1 fruit fly cellular context compared by ENCODE assay signal in genomic region chr3R:9055119-9056105, dm6.
TF ChIP-seq lines count a peak whose summit lies in the region.

No protein-coding gene starts in this region.

TF ChIP-seq in whole organism, embryonic, 481 proteins besides CTCF, POLR2A, EP300 and RAD21 (continued from another document and continues in another):
- TF ChIP-seq grn (GFP tag; optimal IDR thresholded peaks at IDR 0.05; lab: Kevin White, UChicago) (peak; percentile 51), danr (GFP tag; IDR thresholded peaks at IDR 0.05; lab: Robert Waterston, UW) (no peak), Jarid2 (GFP tag; optimal IDR thresholded peaks at IDR 0.05; lab: Kevin White, UChicago) (peak; percentile 72), CG10462 (GFP tag; optimal IDR thresholded peaks at IDR 0.05; lab: Kevin White, UChicago) (peak; percentile 64), CG8924 (tag; optimal IDR thresholded peaks at IDR 0.05; lab: Kevin White, UChicago) (peak; percentile 95), CG18619 (GFP tag; optimal IDR thresholded peaks at IDR 0.05; lab: Kevin White, UChicago) (peak; percentile 91), bsh (GFP tag; optimal IDR thresholded peaks at IDR 0.05; lab: Kevin White, UChicago) (peak; percentile 55 to 96), gem (tag; optimal IDR thresholded peaks at IDR 0.05; lab: Kevin White, UChicago) (peak; percentile 97), CG7928 (GFP tag; optimal IDR thresholded peaks at IDR 0.05; lab: Kevin White, UChicago) (peak; percentile 63), CG7786 (GFP tag; optimal IDR thresholded peaks at IDR 0.05; lab: Kevin White, UChicago) (peak; percentile 80), Mad (GFP tag; optimal IDR thresholded peaks at IDR 0.05; lab: Kevin White, UChicago) (peak; percentile 69), Oaz (GFP tag; IDR thresholded peaks at IDR 0.05; lab: Robert Waterston, UW) (no peak), sens (GFP tag; lab: Kevin White, UChicago) (peak; percentile 97), scrt (GFP tag; optimal IDR thresholded peaks at IDR 0.05; lab: Kevin White, UChicago) (peak; percentile 94), CG1233 (GFP tag; optimal IDR thresholded peaks at IDR 0.05; lab: Kevin White, UChicago) (peak; percentile 91), shn (GFP tag; optimal IDR thresholded peaks at IDR 0.05; lab: Kevin White, UChicago) (peak; percentile 87), CrebB (tag; optimal IDR thresholded peaks at IDR 0.05; lab: Kevin White, UChicago) (peak; percentile 95), CG6813 (GFP tag; optimal IDR thresholded peaks at IDR 0.05; lab: Kevin White, UChicago) (peak; percentile 91), Fer1 (GFP tag; optimal IDR thresholded peaks at IDR 0.05; lab: Kevin White, UChicago) (peak; percentile 96), CG2678 (tag; optimal IDR thresholded peaks at IDR 0.05; lab: Kevin White, UChicago) (peak; percentile 98), CG31365 (tag; optimal IDR thresholded peaks at IDR 0.05; lab: Kevin White, UChicago) (peak; percentile 77), CG6683 (GFP tag; optimal IDR thresholded peaks at IDR 0.05; lab: Kevin White, UChicago) (peak; percentile 88), run (tag; optimal IDR thresholded peaks at IDR 0.05; lab: Kevin White, UChicago) (peak; percentile 90), CG5245 (GFP tag; optimal IDR thresholded peaks at IDR 0.05; lab: Kevin White, UChicago) (peak; percentile 81), BEAF-32 (GFP tag; optimal IDR thresholded peaks at IDR 0.05; lab: Kevin White, UChicago) (no peak), Doc2 (GFP tag; IDR thresholded peaks at IDR 0.05; lab: Robert Waterston, UW) (no peak), CG13624 (GFP tag; optimal IDR thresholded peaks at IDR 0.05; lab: Kevin White, UChicago) (peak; percentile 93), Blimp-1 (GFP tag; optimal IDR thresholded peaks at IDR 0.05; lab: Kevin White, UChicago) (peak; percentile 94), Bdp1 (GFP tag; optimal IDR thresholded peaks at IDR 0.05; lab: Kevin White, UChicago) (peak; percentile 23), CG11695 (GFP tag; IDR thresholded peaks at IDR 0.05; lab: Robert Waterston, UW) (no peak), CG4282 (GFP tag; optimal IDR thresholded peaks at IDR 0.05; lab: Kevin White, UChicago) (peak; percentile 62), CG34224 (GFP tag; IDR thresholded peaks at IDR 0.05; lab: Robert Waterston, UW; ENCODE audit: partially characterized antibody) (no peak), CG18262 (tag; optimal IDR thresholded peaks at IDR 0.05; lab: Kevin White, UChicago) (peak; percentile 93), pros (GFP tag; optimal IDR thresholded peaks at IDR 0.05; lab: Kevin White, UChicago) (no peak), Vsx1 (GFP tag; optimal IDR thresholded peaks at IDR 0.05; lab: Kevin White, UChicago) (peak; percentile 70), Hr51 (GFP tag; optimal IDR thresholded peaks at IDR 0.05; lab: Kevin White, UChicago) (peak; percentile 66 to 95), Lim3 (GFP tag; IDR thresholded peaks at IDR 0.05; lab: Robert Waterston, UW) (no peak), CG3281 (GFP tag; optimal IDR thresholded peaks at IDR 0.05; lab: Kevin White, UChicago) (peak; percentile 96), CG7556 (GFP tag; optimal IDR thresholded peaks at IDR 0.05; lab: Kevin White, UChicago) (peak; percentile 89), CG17359 (tag; optimal IDR thresholded peaks at IDR 0.05; lab: Kevin White, UChicago) (peak; percentile 95), MESR4 (GFP tag; optimal IDR thresholded peaks at IDR 0.05; lab: Kevin White, UChicago) (peak; percentile 3), CG10654 (GFP tag; optimal IDR thresholded peaks at IDR 0.05; lab: Kevin White, UChicago) (peak; percentile 91), Hand (GFP tag; optimal IDR thresholded peaks at IDR 0.05; lab: Kevin White, UChicago) (peak; percentile 90), Sry-β (GFP tag; optimal IDR thresholded peaks at IDR 0.05; lab: Kevin White, UChicago) (peak; percentile 30), caup (GFP tag; optimal IDR thresholded peaks at IDR 0.05; lab: Kevin White, UChicago; ENCODE audit: severe bottlenecking) (peak; percentile 95), CG2889 (GFP tag; IDR thresholded peaks at IDR 0.05; lab: Robert Waterston, UW) (no peak), Aef1 (GFP tag; IDR thresholded peaks at IDR 0.05; lab: Robert Waterston, UW) (no peak), Myb (GFP tag; optimal IDR thresholded peaks at IDR 0.05; lab: Kevin White, UChicago) (peak; percentile 48), CG15696 (tag; optimal IDR thresholded peaks at IDR 0.05; lab: Kevin White, UChicago) (peak; percentile 77), Dfd (GFP tag; optimal IDR thresholded peaks at IDR 0.05; lab: Kevin White, UChicago) (no peak), B-H2 (GFP tag; optimal IDR thresholded peaks at IDR 0.05; lab: Kevin White, UChicago) (peak; percentile 78), nmo (GFP tag; optimal IDR thresholded peaks at IDR 0.05; lab: Kevin White, UChicago) (peak; percentile 96), CG17568 (GFP tag; optimal IDR thresholded peaks at IDR 0.05; lab: Kevin White, UChicago) (peak; percentile 89), chinmo (GFP tag; IDR thresholded peaks at IDR 0.05; lab: Robert Waterston, UW; ENCODE audit: partially characterized antibody) (no peak), CG30431 (GFP tag; optimal IDR thresholded peaks at IDR 0.05; lab: Kevin White, UChicago) (peak; percentile 68), bcd (GFP tag; optimal IDR thresholded peaks at IDR 0.05; lab: Kevin White, UChicago) (peak; percentile 94), Gug (GFP tag; IDR thresholded peaks at IDR 0.05; lab: Robert Waterston, UW) (peak; percentile 77), CG31224 (GFP tag; IDR thresholded peaks at IDR 0.05; lab: Robert Waterston, UW) (no peak), CG10274 (GFP tag; optimal IDR thresholded peaks at IDR 0.05; lab: Kevin White, UChicago) (peak; percentile 92), slou (GFP tag; optimal IDR thresholded peaks at IDR 0.05; lab: Kevin White, UChicago) (peak; percentile 58), CG13894 (tag; optimal IDR thresholded peaks at IDR 0.05; lab: Kevin White, UChicago) (peak; percentile 91), CG8089 (GFP tag; optimal IDR thresholded peaks at IDR 0.05; lab: Kevin White, UChicago) (peak; percentile 53), kni (GFP tag; optimal IDR thresholded peaks at IDR 0.05; lab: Kevin White, UChicago) (peak; percentile 59), CG12744 (GFP tag; optimal IDR thresholded peaks at IDR 0.05; lab: Kevin White, UChicago) (peak; percentile 73), Dp (GFP tag; optimal IDR thresholded peaks at IDR 0.05; lab: Kevin White, UChicago) (no peak), so (GFP tag; IDR thresholded peaks at IDR 0.05; lab: Robert Waterston, UW) (no peak), CG4730 (GFP tag; IDR thresholded peaks at IDR 0.05; lab: Robert Waterston, UW) (no peak), mld (GFP tag; IDR thresholded peaks at IDR 0.05; lab: Robert Waterston, UW; ENCODE audit: partially characterized antibody) (no peak), CG34422 (GFP tag; IDR thresholded peaks at IDR 0.05; lab: Robert Waterston, UW) (no peak), Mes4 (GFP tag; optimal IDR thresholded peaks at IDR 0.05; lab: Kevin White, UChicago) (peak; percentile 28), CG16815 (GFP tag; optimal IDR thresholded peaks at IDR 0.05; lab: Kevin White, UChicago) (peak; percentile 83), Usf (GFP tag; optimal IDR thresholded peaks at IDR 0.05; lab: Kevin White, UChicago) (peak; percentile 80), Dll (GFP tag; IDR thresholded peaks at IDR 0.05; lab: Robert Waterston, UW; ENCODE audit: partially characterized antibody) (no peak), tin (GFP tag; optimal IDR thresholded peaks at IDR 0.05; lab: Kevin White, UChicago) (peak; percentile 86), CG9797 (GFP tag; optimal IDR thresholded peaks at IDR 0.05; lab: Kevin White, UChicago) (peak; percentile 11), CG8478 (optimal IDR thresholded peaks at IDR 0.05; lab: Kevin White, UChicago) (no peak), sim (GFP tag; IDR thresholded peaks at IDR 0.05; lab: Robert Waterston, UW) (no peak), schlank (tag; optimal IDR thresholded peaks at IDR 0.05; lab: Kevin White, UChicago) (peak; percentile 85), az2 (GFP tag; optimal IDR thresholded peaks at IDR 0.05; lab: Kevin White, UChicago) (peak; percentile 88), nerfin-2 (GFP tag; IDR thresholded peaks at IDR 0.05; lab: Robert Waterston, UW; ENCODE audit: partially characterized antibody) (no peak), CG17328 (GFP tag; IDR thresholded peaks at IDR 0.05; lab: Robert Waterston, UW) (no peak), Hsf (GFP tag; optimal IDR thresholded peaks at IDR 0.05; lab: Kevin White, UChicago) (peak; percentile 83), CG6854 (GFP tag; optimal IDR thresholded peaks at IDR 0.05; lab: Kevin White, UChicago) (peak; percentile 93), sc (optimal IDR thresholded peaks at IDR 0.05; lab: Kevin White, UChicago) (no peak), sc (GFP tag; optimal IDR thresholded peaks at IDR 0.05; lab: Kevin White, UChicago) (peak; percentile 79), onecut (GFP tag; IDR thresholded peaks at IDR 0.05; lab: Robert Waterston, UW) (peak; percentile 81), CG34376 (GFP tag; optimal IDR thresholded peaks at IDR 0.05; lab: Kevin White, UChicago) (peak; percentile 85), mam (GFP tag; optimal IDR thresholded peaks at IDR 0.05; lab: Kevin White, UChicago) (peak; percentile 74), sd (tag; optimal IDR thresholded peaks at IDR 0.05; lab: Kevin White, UChicago) (peak; percentile 84), CG15601 (tag; optimal IDR thresholded peaks at IDR 0.05; lab: Kevin White, UChicago) (peak; percentile 93), Dek (tag; optimal IDR thresholded peaks at IDR 0.05; lab: Kevin White, UChicago) (peak; percentile 95), ssp (GFP tag; IDR thresholded peaks at IDR 0.05; lab: Robert Waterston, UW) (no peak), pita (GFP tag; optimal IDR thresholded peaks at IDR 0.05; lab: Kevin White, UChicago) (no peak), pum (GFP tag; optimal IDR thresholded peaks at IDR 0.05; lab: Kevin White, UChicago) (peak; percentile 61), hth (optimal IDR thresholded peaks at IDR 0.05; lab: Kevin White, UChicago) (no peak), CG11504 (tag; optimal IDR thresholded peaks at IDR 0.05; lab: Kevin White, UChicago) (peak; percentile 96), CoRest (tag; optimal IDR thresholded peaks at IDR 0.05; lab: Kevin White, UChicago) (peak; percentile 96), CG32532 (GFP tag; IDR thresholded peaks at IDR 0.05; lab: Robert Waterston, UW) (no peak), jigr1 (GFP tag; IDR thresholded peaks at IDR 0.05; lab: Robert Waterston, UW) (no peak), Chrac-16 (GFP tag; optimal IDR thresholded peaks at IDR 0.05; lab: Kevin White, UChicago) (peak; percentile 85), nom (GFP tag; optimal IDR thresholded peaks at IDR 0.05; lab: Kevin White, UChicago) (peak; percentile 68), Optix (GFP tag; IDR thresholded peaks at IDR 0.05; lab: Robert Waterston, UW) (no peak), CG18599 (GFP tag; optimal IDR thresholded peaks at IDR 0.05; lab: Kevin White, UChicago) (peak; percentile 96), gsb (GFP tag; IDR thresholded peaks at IDR 0.05; lab: Robert Waterston, UW) (no peak), CG17912 (GFP tag; optimal IDR thresholded peaks at IDR 0.05; lab: Kevin White, UChicago) (no peak), Hr39 (optimal IDR thresholded peaks at IDR 0.05; lab: Kevin White, UChicago) (no peak), Deaf1 (tag; optimal IDR thresholded peaks at IDR 0.05; lab: Kevin White, UChicago) (peak; percentile 83), Bteb2 (GFP tag; optimal IDR thresholded peaks at IDR 0.05; lab: Kevin White, UChicago) (peak; percentile 80), h (optimal IDR thresholded peaks at IDR 0.05; lab: Kevin White, UChicago) (no peak), CG14014 (GFP tag; IDR thresholded peaks at IDR 0.05; lab: Robert Waterston, UW) (no peak), CHES-1-like (GFP tag; optimal IDR thresholded peaks at IDR 0.05; lab: Kevin White, UChicago) (peak; percentile 68), CG43689 (GFP tag; IDR thresholded peaks at IDR 0.05; lab: Robert Waterston, UW) (no peak), dan (GFP tag; IDR thresholded peaks at IDR 0.05; lab: Robert Waterston, UW) (no peak), BtbVII (GFP tag; optimal IDR thresholded peaks at IDR 0.05; lab: Kevin White, UChicago) (peak; percentile 96), btn (GFP tag; optimal IDR thresholded peaks at IDR 0.05; lab: Kevin White, UChicago) (peak; percentile 14), br (optimal IDR thresholded peaks at IDR 0.05; lab: Kevin White, UChicago) (no peak), Dip3 (GFP tag; optimal IDR thresholded peaks at IDR 0.05; lab: Kevin White, UChicago) (peak; percentile 77), Rfx (GFP tag; IDR thresholded peaks at IDR 0.05; lab: Robert Waterston, UW) (no peak), CG11456 (GFP tag; IDR thresholded peaks at IDR 0.05; lab: Robert Waterston, UW) (no peak), CG7271 (tag; optimal IDR thresholded peaks at IDR 0.05; lab: Kevin White, UChicago) (peak; percentile 69), Hr78 (GFP tag; optimal IDR thresholded peaks at IDR 0.05; lab: Kevin White, UChicago) (peak in 1 of 2 experiments; percentile 72), Tbp (GFP tag; optimal IDR thresholded peaks at IDR 0.05; lab: Kevin White, UChicago) (no peak), CG18764 (GFP tag; optimal IDR thresholded peaks at IDR 0.05; lab: Kevin White, UChicago) (peak; percentile 76), pb (GFP tag; optimal IDR thresholded peaks at IDR 0.05; lab: Kevin White, UChicago) (peak; percentile 81), emc (GFP tag; optimal IDR thresholded peaks at IDR 0.05; lab: Kevin White, UChicago) (peak; percentile 60), D19A (tag; optimal IDR thresholded peaks at IDR 0.05; lab: Kevin White, UChicago) (peak; percentile 96), CG11398 (GFP tag; optimal IDR thresholded peaks at IDR 0.05; lab: Kevin White, UChicago) (peak; percentile 4), CG2712 (tag; optimal IDR thresholded peaks at IDR 0.05; lab: Kevin White, UChicago) (peak; percentile 95), GATAe (GFP tag; conservative IDR thresholded peaks at IDR 0.05; lab: Robert Waterston, UW) (no peak), CG9437 (GFP tag; optimal IDR thresholded peaks at IDR 0.05; lab: Kevin White, UChicago) (peak; percentile 73), Eip74EF (GFP tag; optimal IDR thresholded peaks at IDR 0.05; lab: Kevin White, UChicago) (peak in 1 of 2 experiments; percentile 95), croc (GFP tag; conservative IDR thresholded peaks at IDR 0.05; lab: Robert Waterston, UW) (peak; percentile 82), chm (GFP tag; IDR thresholded peaks at IDR 0.05; lab: Robert Waterston, UW) (no peak), fd102C (GFP tag; optimal IDR thresholded peaks at IDR 0.05; lab: Kevin White, UChicago) (no peak), Sox102F (GFP tag; optimal IDR thresholded peaks at IDR 0.05; lab: Kevin White, UChicago) (peak; percentile 95)
